Worm (Caenorhabditis elegans): ENCODE results near the gene C32D5.12.

ce11 chrII:6386467-6386866, 27.7 kb upstream of the C32D5.12 start, which contains the start of gene F58F12.4:
- TF ChIP-seq nhr-237 (tag; optimal IDR thresholded peaks at IDR 0.05) (no peak), ceh-28 (tag; optimal IDR thresholded peaks at IDR 0.05) (no peak), pqm-1 (tag; optimal IDR thresholded peaks at IDR 0.05) (no peak), aly-2 (tag; optimal IDR thresholded peaks at IDR 0.05) (no peak)

Measured in whole organism, L3 larva.